Worm (Caenorhabditis elegans): Measurements from ENCODE around the gene W06H8.2.

Gene W06H8.2

DNA sequence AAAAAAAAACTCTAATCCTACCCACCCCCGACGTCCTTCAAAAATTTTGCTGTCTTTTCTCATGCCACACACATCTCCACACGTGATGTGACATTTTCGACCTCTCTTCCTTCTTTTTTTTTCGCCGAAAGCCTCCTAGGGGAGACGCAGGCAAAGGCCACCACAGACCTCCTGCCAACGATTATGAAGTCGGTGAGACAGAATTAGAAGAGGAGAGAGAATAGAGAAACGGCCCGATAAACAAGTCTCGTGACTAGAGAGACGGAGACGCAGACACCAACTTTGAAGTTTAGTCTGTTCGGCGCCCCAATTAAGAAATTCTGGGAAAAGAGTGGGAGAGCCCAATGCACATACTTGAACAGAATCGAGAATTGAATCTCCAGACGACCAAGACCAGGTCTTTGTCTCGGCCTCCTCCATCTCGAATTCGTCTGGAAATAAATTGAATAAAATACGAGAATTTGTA is 18.0 kb downstream of the W06H8.2 start (continued):
- TF ChIP-seq nhr-21 (tag; optimal IDR thresholded peaks at IDR 0.05) (peak; percentile 97), mab-5 (tag; optimal IDR thresholded peaks at IDR 0.05) (peak; percentile 91), unc-55 (GFP tag; optimal IDR thresholded peaks at IDR 0.05) (peak; percentile 82), mdl-1 (tag; optimal IDR thresholded peaks at IDR 0.05) (peak; percentile 94 to 97), aly-2 (tag; optimal IDR thresholded peaks at IDR 0.05) (no peak), F13H6.1 (tag; optimal IDR thresholded peaks at IDR 0.05) (peak; percentile 98), mbf-1 (tag; optimal IDR thresholded peaks at IDR 0.05) (peak; percentile 28), R02D3.7 (tag; optimal IDR thresholded peaks at IDR 0.05) (no peak), ztf-1 (GFP tag; conservative IDR thresholded peaks at IDR 0.05) (no peak), blmp-1 (tag; optimal IDR thresholded peaks at IDR 0.05; ENCODE audit: insufficient read depth) (peak; percentile 27), lin-11 (tag; optimal IDR thresholded peaks at IDR 0.05) (peak; percentile 96), nhr-11 (tag; optimal IDR thresholded peaks at IDR 0.05) (no peak), ZK546.5 (tag; optimal IDR thresholded peaks at IDR 0.05) (peak; percentile 52), unc-39 (tag; optimal IDR thresholded peaks at IDR 0.05) (no peak), nhr-6 (tag; optimal IDR thresholded peaks at IDR 0.05) (peak; percentile 90), nhr-77 (tag; optimal IDR thresholded peaks at IDR 0.05) (peak; percentile 64), dmd-4 (tag; optimal IDR thresholded peaks at IDR 0.05) (no peak), nhr-25 (tag; optimal IDR thresholded peaks at IDR 0.05) (peak; percentile 98), egl-27 (tag; optimal IDR thresholded peaks at IDR 0.05) (peak; percentile 96), elt-3 (tag; optimal IDR thresholded peaks at IDR 0.05) (no peak), ceh-82 (tag; optimal IDR thresholded peaks at IDR 0.05) (no peak), peb-1 (tag; optimal IDR thresholded peaks at IDR 0.05) (no peak), C34F6.9 (tag; optimal IDR thresholded peaks at IDR 0.05) (peak; percentile 98), ceh-16 (tag; optimal IDR thresholded peaks at IDR 0.05) (peak; percentile 65)

DNA sequence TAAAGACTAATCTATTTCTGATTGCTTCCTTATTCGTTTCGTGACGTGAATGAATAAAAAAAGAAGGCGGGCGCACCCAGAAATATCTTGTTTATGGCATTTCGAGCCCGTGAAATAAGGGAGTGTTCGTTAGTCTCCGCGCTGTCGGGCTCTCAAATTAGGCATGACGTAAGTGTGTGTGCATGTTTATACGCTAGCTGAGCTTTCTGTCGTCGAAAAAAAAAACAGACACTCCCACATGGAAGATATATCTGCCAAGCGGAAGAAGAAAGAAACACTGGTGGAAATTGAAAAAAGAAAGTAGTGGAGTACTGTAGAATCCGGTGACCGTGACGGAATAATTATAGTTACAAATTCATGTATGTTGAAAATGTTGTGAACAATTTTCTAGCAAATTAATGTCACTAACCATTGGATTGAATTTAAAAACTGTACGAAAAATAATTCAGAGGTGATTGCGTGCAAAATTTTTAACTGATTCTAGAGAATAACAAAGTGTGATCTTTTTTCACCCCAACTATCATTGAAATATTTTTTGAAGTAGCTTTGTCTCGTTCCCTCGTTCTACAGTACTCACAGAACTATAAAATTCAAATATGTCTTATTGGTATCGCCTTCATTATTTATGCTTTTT is 18.5 kb downstream of the W06H8.2 start:
- TF ChIP-seq ceh-16 (tag; optimal IDR thresholded peaks at IDR 0.05) (no peak), gmeb-1 (tag; optimal IDR thresholded peaks at IDR 0.05) (no peak), skn-1 (tag; optimal IDR thresholded peaks at IDR 0.05) (no peak), peb-1 (tag; optimal IDR thresholded peaks at IDR 0.05) (no peak), nhr-129 (tag; optimal IDR thresholded peaks at IDR 0.05) (no peak), zag-1 (tag; optimal IDR thresholded peaks at IDR 0.05) (no peak), nhr-6 (tag; optimal IDR thresholded peaks at IDR 0.05) (peak; percentile 59), sma-3 (GFP tag; optimal IDR thresholded peaks at IDR 0.05) (no peak), lsy-2 (tag; optimal IDR thresholded peaks at IDR 0.05) (peak; percentile 28 to 30), ama-1 (optimal IDR thresholded peaks at IDR 0.05) (no peak), F13H6.1 (tag; optimal IDR thresholded peaks at IDR 0.05) (no peak), aly-2 (tag; optimal IDR thresholded peaks at IDR 0.05) (peak; percentile 21), C34F6.9 (tag; optimal IDR thresholded peaks at IDR 0.05) (no peak), nhr-25 (tag; optimal IDR thresholded peaks at IDR 0.05) (peak; percentile 62), lin-11 (tag; optimal IDR thresholded peaks at IDR 0.05) (no peak), sem-4 (tag; optimal IDR thresholded peaks at IDR 0.05) (no peak), dmd-4 (tag; optimal IDR thresholded peaks at IDR 0.05) (no peak)

DNA sequence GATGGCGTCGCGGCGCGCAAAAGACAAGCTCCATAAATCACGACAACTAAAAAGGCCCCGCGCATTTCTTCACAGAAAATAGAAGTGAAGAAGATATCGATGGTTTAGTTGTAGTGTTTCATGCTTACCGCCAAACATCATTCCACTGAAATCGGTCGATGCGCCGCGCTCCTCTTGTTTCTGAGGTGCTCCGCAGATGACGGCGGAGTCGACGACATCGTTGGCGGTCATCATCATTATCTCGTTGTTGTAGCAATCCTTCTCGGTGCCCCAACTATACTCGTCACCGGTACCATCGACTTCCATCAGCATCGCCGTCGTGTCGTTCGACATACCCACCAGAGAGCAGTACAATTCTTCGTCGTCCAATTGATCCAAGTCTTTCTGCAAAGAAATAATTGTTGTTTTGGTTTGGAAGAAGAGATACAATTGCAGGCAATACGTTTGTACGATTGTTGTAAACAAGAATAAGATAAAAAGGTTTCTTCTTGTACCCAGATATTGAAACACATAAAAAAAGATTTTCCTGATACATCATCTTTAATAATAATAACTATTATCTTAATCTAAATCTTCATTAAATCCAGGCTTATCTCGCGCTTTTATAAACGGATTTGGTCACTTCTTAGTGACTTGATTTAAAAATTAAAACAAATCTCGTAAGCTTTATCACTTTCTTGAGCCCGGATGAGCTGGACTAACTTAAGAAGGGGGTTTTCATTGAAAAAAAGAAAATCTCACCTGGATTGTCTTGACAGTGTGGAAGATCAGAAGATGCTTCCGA is 19.4 kb downstream of the W06H8.2 start:
- no peak for TF ChIP-seq unc-39 (tag; optimal IDR thresholded peaks at IDR 0.05)
- TF ChIP-seq lin-11 (tag; optimal IDR thresholded peaks at IDR 0.05), result no peak
- no peak for TF ChIP-seq nhr-12 (tag; optimal IDR thresholded peaks at IDR 0.05)
- peak; percentile 70 for TF ChIP-seq ztf-4 (tag; optimal IDR thresholded peaks at IDR 0.05)
- peak; percentile 74 for TF ChIP-seq lin-13 (GFP tag; optimal IDR thresholded peaks at IDR 0.05)
- TF ChIP-seq C34F6.9 (tag; optimal IDR thresholded peaks at IDR 0.05), result peak; percentile 3
- TF ChIP-seq nhr-21 (tag; optimal IDR thresholded peaks at IDR 0.05), result peak; percentile 45
- no peak for TF ChIP-seq lin-39 (tag; optimal IDR thresholded peaks at IDR 0.05)
- peak; percentile 15 for TF ChIP-seq sma-9 (GFP tag; optimal IDR thresholded peaks at IDR 0.05)
- TF ChIP-seq sma-9 (tag; optimal IDR thresholded peaks at IDR 0.05), result no peak
- TF ChIP-seq ama-1 (optimal IDR thresholded peaks at IDR 0.05), result peak; percentile 7
- no peak for TF ChIP-seq unc-62 (GFP tag; optimal IDR thresholded peaks at IDR 0.05)
- peak; percentile 37 for TF ChIP-seq ceh-16 (tag; optimal IDR thresholded peaks at IDR 0.05)
- no peak for TF ChIP-seq ZK546.5 (tag; optimal IDR thresholded peaks at IDR 0.05)
- peak in 1 of 2 experiments; percentile 57 for TF ChIP-seq lsy-2 (tag; optimal IDR thresholded peaks at IDR 0.05)
- TF ChIP-seq skn-1 (tag; optimal IDR thresholded peaks at IDR 0.05), result no peak
- no peak for TF ChIP-seq unc-55 (GFP tag; optimal IDR thresholded peaks at IDR 0.05)
- TF ChIP-seq gmeb-1 (tag; optimal IDR thresholded peaks at IDR 0.05), result peak; percentile 13
- peak; percentile 7 for TF ChIP-seq nhr-25 (tag; optimal IDR thresholded peaks at IDR 0.05)
- TF ChIP-seq nhr-6 (tag; optimal IDR thresholded peaks at IDR 0.05), result peak; percentile 26
- no peak for TF ChIP-seq elt-1 (tag; optimal IDR thresholded peaks at IDR 0.05)
- TF ChIP-seq mbf-1 (tag; optimal IDR thresholded peaks at IDR 0.05), result no peak
- TF ChIP-seq mab-5 (tag; optimal IDR thresholded peaks at IDR 0.05), result peak; percentile 34

All from whole organism, L2 larva.